Worm (Caenorhabditis elegans) whole organism, midembryonic: Measurements from ENCODE around the gene C18G1.8.

Source experiments
- T22C8.4 ChIP-seq: fragments of 200-800 bp; sonication (Bioruptor generic); IDR thresholded peaks from 2 replicates; pipeline ENCODE4 v1.3.6; 2022; ENCODE audit warnings: missing genetic modification characterization, missing compliant biosample characterization
- cog-1 ChIP-seq: sonication (generic microtip); optimal IDR thresholded peaks from 2 replicates; lab custom pipeline; 2016; ENCODE audit warnings: missing genetic modification characterization, missing compliant biosample characterization
- flt-1 ChIP-seq: fragments of 200-800 bp; sonication (Bioruptor generic); IDR thresholded peaks from 2 replicates; pipeline ENCODE4 v1.3.6; 2022; ENCODE audit warnings: missing genetic modification characterization, missing compliant biosample characterization

DNA sequence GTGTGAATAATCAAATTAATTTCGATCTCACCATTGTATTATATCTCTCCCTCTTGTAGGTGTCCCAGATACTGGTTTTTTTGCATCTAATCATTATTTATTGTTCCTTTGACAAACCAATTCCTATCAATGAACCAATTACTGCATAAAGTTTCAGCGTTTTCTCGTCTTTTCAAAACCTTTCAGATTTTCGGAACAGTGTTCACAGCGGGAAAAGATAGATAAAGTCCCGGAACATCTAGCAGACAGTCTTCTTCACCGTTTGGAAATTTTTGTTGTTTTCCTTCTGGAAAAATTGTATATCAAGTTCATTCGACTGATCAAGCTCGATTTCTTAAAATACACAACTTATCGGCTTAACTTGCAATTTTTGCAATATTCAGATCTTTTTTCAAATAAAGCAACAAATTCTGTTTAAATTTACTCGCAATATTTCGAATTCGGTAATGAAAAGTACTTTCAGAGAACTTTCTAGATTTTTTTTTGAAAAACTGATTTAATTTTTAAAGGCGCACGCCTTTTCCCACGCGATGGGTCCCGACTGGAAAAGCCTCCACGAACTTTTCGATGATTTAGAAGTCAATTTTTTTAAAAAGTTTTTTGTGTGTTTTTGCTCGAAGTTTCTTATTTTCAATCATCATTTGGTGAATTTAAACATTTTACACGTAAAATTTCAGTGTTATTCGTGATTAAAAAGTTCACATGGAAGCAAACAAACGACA, 10.9 kb downstream of the C18G1.8 start, which contains the start of gene pgl-3:
- TF ChIP-seq flt-1 (GFP tag; lab: Robert Waterston, UW) (no peak), cog-1 (tag; lab: Kevin White, UChicago) (no peak), T22C8.4 (GFP tag; lab: Robert Waterston, UW) (no peak)
